Worm (Caenorhabditis elegans) whole organism, L2 larva: ENCODE data around the gene paf-2.

Experiments used
- C34F6.9 ChIP-seq: fragments of 150-350 bp; optimal IDR thresholded peaks from 2 replicates; lab custom pipeline; 2014; ENCODE audit warnings: missing biosample characterization, missing genetic modification characterization
- F13H6.1 ChIP-seq: sonication (generic microtip); optimal IDR thresholded peaks from 2 replicates; lab custom pipeline; 2016; ENCODE audit warnings: missing genetic modification characterization, missing compliant biosample characterization
- R02D3.7 ChIP-seq: fragments of 150-350 bp; optimal IDR thresholded peaks from 2 replicates; lab custom pipeline; 2014; ENCODE audit warnings: missing biosample characterization, missing genetic modification characterization
- Y55F3AM.14 ChIP-seq: fragments of 200-800 bp; sonication (Bioruptor generic); optimal IDR thresholded peaks from 2 replicates; lab custom pipeline; 2018; ENCODE audit warnings: mild to moderate bottlenecking, missing genetic modification characterization, missing compliant biosample characterization
- alr-1 ChIP-seq: fragments of 150-350 bp; optimal IDR thresholded peaks from 2 replicates; lab custom pipeline; 2014; ENCODE audit warnings: missing biosample characterization, missing genetic modification characterization
- aly-2 ChIP-seq: fragments of 150-350 bp; optimal IDR thresholded peaks from 2 replicates; lab custom pipeline; 2014; ENCODE audit warnings: missing biosample characterization, missing genetic modification characterization
- ama-1 ChIP-seq: fragments of 150-350 bp; optimal IDR thresholded peaks from 2 replicates; lab custom pipeline; 2018; ENCODE audit warnings: inconsistent platforms
- blmp-1 ChIP-seq: sonication (generic microtip); optimal IDR thresholded peaks from 2 replicates; lab custom pipeline; 2017; ENCODE audit warnings: missing genetic modification characterization, mild to moderate bottlenecking, missing compliant biosample characterization, antibody characterized with exemption, moderate library complexity; ENCODE audit not compliant: insufficient read depth
- ceh-16 ChIP-seq: fragments of 150-350 bp; optimal IDR thresholded peaks from 2 replicates; lab custom pipeline; 2014; ENCODE audit warnings: missing biosample characterization, missing genetic modification characterization
- crh-2 ChIP-seq: sonication (generic microtip); optimal IDR thresholded peaks from 2 replicates; lab custom pipeline; 2017; ENCODE audit warnings: missing biosample characterization, missing genetic modification characterization
- egl-27 ChIP-seq: sonication (generic microtip); optimal IDR thresholded peaks from 3 replicates; lab custom pipeline; 2017; ENCODE audit warnings: missing biosample characterization, missing genetic modification reagents, missing genetic modification characterization
- elt-3 ChIP-seq: sonication (generic microtip); optimal IDR thresholded peaks from 2 replicates; lab custom pipeline; 2017; ENCODE audit warnings: missing biosample characterization, missing genetic modification characterization
- fos-1 ChIP-seq: fragments of 150-350 bp; optimal IDR thresholded peaks from 2 replicates; lab custom pipeline; 2014; ENCODE audit warnings: missing biosample characterization, missing genetic modification characterization
- gmeb-1 ChIP-seq: fragments of 150-350 bp; optimal IDR thresholded peaks from 2 replicates; lab custom pipeline; 2014; ENCODE audit warnings: missing biosample characterization, missing genetic modification characterization
- lin-13 ChIP-seq: fragments of 150-350 bp; optimal IDR thresholded peaks from 2 replicates; lab custom pipeline; 2014; ENCODE audit warnings: missing biosample characterization, missing genetic modification reagents, missing genetic modification characterization
- lin-39 ChIP-seq: fragments of 150-350 bp; optimal IDR thresholded peaks from 2 replicates; lab custom pipeline; 2014; ENCODE audit warnings: missing biosample characterization, missing genetic modification reagents, missing genetic modification characterization
- lsy-2 ChIP-seq, 2 experiments: fragments of 150-350 bp in 1 of 2; sonication (generic microtip) in 1 of 2; optimal IDR thresholded peaks; 2 replicates each; lab custom pipeline; 2014 to 2017; ENCODE audit warnings: missing biosample characterization in 2 of 2, missing genetic modification characterization in 2 of 2
- mab-5 ChIP-seq: fragments of 150-350 bp; optimal IDR thresholded peaks from 2 replicates; lab custom pipeline; 2014; ENCODE audit warnings: missing biosample characterization, missing genetic modification characterization
- nhr-11 ChIP-seq: fragments of 150-350 bp; optimal IDR thresholded peaks from 2 replicates; lab custom pipeline; 2014; ENCODE audit warnings: missing biosample characterization, missing genetic modification characterization
- nhr-12 ChIP-seq: fragments of 150-350 bp; optimal IDR thresholded peaks from 2 replicates; lab custom pipeline; 2014; ENCODE audit warnings: missing biosample characterization, missing genetic modification characterization
- nhr-129 ChIP-seq: fragments of 150-350 bp; optimal IDR thresholded peaks from 2 replicates; lab custom pipeline; 2014; ENCODE audit warnings: missing biosample characterization, missing genetic modification characterization
- nhr-21 ChIP-seq: fragments of 150-350 bp; optimal IDR thresholded peaks from 2 replicates; lab custom pipeline; 2014; ENCODE audit warnings: missing biosample characterization, missing genetic modification characterization
- nhr-237 ChIP-seq: fragments of 150-350 bp; optimal IDR thresholded peaks from 2 replicates; lab custom pipeline; 2014; ENCODE audit warnings: missing biosample characterization, missing genetic modification characterization
- nhr-25 ChIP-seq: fragments of 150-350 bp; sonication (generic microtip); optimal IDR thresholded peaks from 3 replicates; lab custom pipeline; 2014; ENCODE audit warnings: missing biosample characterization, missing genetic modification characterization
- nhr-77 ChIP-seq: fragments of 150-350 bp; optimal IDR thresholded peaks from 2 replicates; lab custom pipeline; 2014; ENCODE audit warnings: missing biosample characterization, missing genetic modification characterization
- sma-9 ChIP-seq, 2 experiments: fragments of 150-350 bp in 1 of 2; sonication (generic microtip) in 1 of 2; optimal IDR thresholded peaks; 2 replicates each; lab custom pipeline; 2014 to 2016; ENCODE audit warnings: missing genetic modification characterization in 2 of 2, mild to moderate bottlenecking in 1 of 2, missing biosample characterization in 1 of 2, missing compliant biosample characterization in 1 of 2, missing genetic modification reagents in 1 of 2, moderate library complexity in 1 of 2
- snpc-4 ChIP-seq: fragments of 150-350 bp; optimal IDR thresholded peaks from 2 replicates; lab custom pipeline; 2014; ENCODE audit warnings: missing biosample characterization, missing genetic modification characterization
- unc-39 ChIP-seq: fragments of 150-350 bp; optimal IDR thresholded peaks from 2 replicates; lab custom pipeline; 2014; ENCODE audit warnings: missing biosample characterization, missing genetic modification characterization
- unc-55 ChIP-seq: fragments of 150-350 bp; sonication (generic microtip); optimal IDR thresholded peaks from 3 replicates; lab custom pipeline; 2014; ENCODE audit warnings: missing biosample characterization, missing genetic modification reagents, missing genetic modification characterization
- unc-62 ChIP-seq: fragments of 150-350 bp; optimal IDR thresholded peaks from 2 replicates; lab custom pipeline; 2014; ENCODE audit warnings: missing biosample characterization, missing genetic modification reagents, missing genetic modification characterization
- ztf-1 ChIP-seq: fragments of 200-800 bp; sonication (Bioruptor generic); conservative IDR thresholded peaks from 2 replicates; pipeline ENCODE4 v1.3.6; 2022; ENCODE audit warnings: missing genetic modification characterization, missing compliant biosample characterization
- ztf-11 ChIP-seq: sonication (generic microtip); optimal IDR thresholded peaks from 2 replicates; lab custom pipeline; 2017; ENCODE audit warnings: missing biosample characterization, missing genetic modification characterization
- ztf-4 ChIP-seq: fragments of 150-350 bp; optimal IDR thresholded peaks from 2 replicates; lab custom pipeline; 2014; ENCODE audit warnings: missing biosample characterization, missing genetic modification characterization

paf-2 gene

DNA sequence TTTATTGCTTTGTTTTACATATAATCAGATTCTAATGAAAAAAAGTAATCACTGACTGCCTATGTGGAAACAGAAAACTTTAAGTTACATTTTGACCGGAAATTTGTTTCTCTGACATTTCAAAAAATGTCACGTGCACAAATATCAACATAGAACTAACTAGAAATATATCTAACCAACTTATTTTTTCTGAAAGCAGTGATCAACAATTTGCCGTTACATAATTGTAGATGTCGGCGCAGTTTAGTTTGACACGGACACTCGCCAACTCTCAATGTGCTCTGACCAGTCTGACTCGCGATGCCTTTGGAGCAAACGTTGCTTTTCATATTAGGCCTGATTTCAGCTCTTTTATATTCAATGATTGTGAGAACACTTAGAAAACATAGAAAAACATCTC is 40.8 kb downstream of the paf-2 start, which contains the start of gene srv-6:
Gene srv-6 (plus strand): TSS at position 301 of the 400 bp plus-strand sequence.
- TF ChIP-seq nhr-12 = no peak
- TF ChIP-seq lin-39 = no peak
- no peak for TF ChIP-seq F13H6.1 (tag; lab: Kevin White, UChicago)
- no peak for TF ChIP-seq ztf-11
- TF ChIP-seq unc-39 (tag; lab: Kevin White, UChicago) = no peak
- TF ChIP-seq ztf-4 (tag; lab: Kevin White, UChicago) = no peak
- TF ChIP-seq C34F6.9 (tag; lab: Kevin White, UChicago) = no peak
- no peak for TF ChIP-seq egl-27 (tag; lab: Kevin White, UChicago)
- no peak for TF ChIP-seq unc-55 (GFP tag; lab: Kevin White, UChicago)
- no peak for TF ChIP-seq ceh-16 (tag; lab: Kevin White, UChicago)
- no peak for TF ChIP-seq nhr-25 (tag; lab: Kevin White, UChicago)
- TF ChIP-seq nhr-21 (tag; lab: Kevin White, UChicago) = no peak
- no peak for TF ChIP-seq fos-1 (tag; lab: Kevin White, UChicago)
- no peak for TF ChIP-seq lin-13
- TF ChIP-seq alr-1 (tag; lab: Kevin White, UChicago) = no peak
- TF ChIP-seq, all 48 proteins: peak for 0

DNA sequence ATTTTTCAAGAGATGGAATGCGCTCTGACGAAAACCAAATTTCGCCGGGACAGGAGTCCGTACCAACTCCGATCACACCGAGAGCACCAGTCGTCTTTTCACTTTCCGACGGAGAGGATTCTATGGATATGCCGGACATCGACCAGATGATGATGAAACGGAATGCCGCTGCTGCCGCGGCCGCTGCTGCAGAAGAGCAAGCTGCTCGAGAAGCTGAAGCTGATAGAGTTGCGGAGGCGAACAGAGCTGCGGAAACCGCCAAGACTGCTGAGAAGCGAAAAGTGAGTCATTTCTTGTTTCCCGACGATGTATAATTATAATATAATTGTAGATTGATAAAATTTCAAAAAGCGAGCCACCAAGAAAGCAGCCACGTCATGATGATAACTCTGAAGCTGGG is 42.2 kb downstream of the paf-2 start:
- no peak for TF ChIP-seq elt-3 (tag; lab: Kevin White, UChicago)
- TF ChIP-seq R02D3.7 (tag; lab: Kevin White, UChicago) = no peak
- no peak for TF ChIP-seq nhr-237 (tag; lab: Kevin White, UChicago)
- no peak for TF ChIP-seq snpc-4 (tag; lab: Kevin White, UChicago)
- TF ChIP-seq aly-2 (tag; lab: Kevin White, UChicago) = no peak
- no peak for TF ChIP-seq lsy-2 (tag; optimal IDR thresholded peaks at IDR 0.05; lab: Kevin White, UChicago)
- no peak for TF ChIP-seq blmp-1 (tag; lab: Kevin White, UChicago)
- TF ChIP-seq alr-1 (tag; lab: Kevin White, UChicago) = no peak
- no peak for TF ChIP-seq nhr-77 (tag; lab: Kevin White, UChicago)
- no peak for TF ChIP-seq crh-2
- no peak for TF ChIP-seq nhr-25 (tag; lab: Kevin White, UChicago)
- TF ChIP-seq C34F6.9 (tag; lab: Kevin White, UChicago) = no peak
- TF ChIP-seq unc-62 (GFP tag; lab: Kevin White, UChicago) = no peak
- no peak for TF ChIP-seq sma-9 (GFP tag; optimal IDR thresholded peaks at IDR 0.05; lab: Kevin White, UChicago)
- TF ChIP-seq sma-9 (tag; optimal IDR thresholded peaks at IDR 0.05; lab: Kevin White, UChicago) = no peak

DNA sequence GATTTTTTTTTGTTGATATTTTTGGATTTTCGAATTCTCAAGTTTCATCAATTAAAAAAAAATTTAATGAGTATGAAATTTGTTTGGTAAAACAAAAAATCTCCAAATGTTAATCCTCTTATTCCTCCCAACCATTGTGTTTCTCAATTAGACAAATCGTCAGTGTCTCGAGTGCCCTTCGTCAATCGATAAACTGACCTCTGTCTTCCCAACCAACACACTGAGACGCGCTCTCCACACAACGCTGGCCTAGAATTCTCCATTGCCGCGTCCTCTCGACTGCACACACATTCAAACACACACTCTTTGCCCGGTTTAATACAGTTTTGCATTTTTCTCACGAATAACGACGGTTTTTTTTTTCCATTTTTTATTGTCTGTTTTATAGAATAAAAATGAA is 42.8 kb downstream of the paf-2 start, which contains the start of gene taf-11.1:
Gene taf-11.1 (plus strand): TSS at position 389 of the 400 bp plus-strand sequence.
- TF ChIP-seq fos-1 (tag; lab: Kevin White, UChicago) (peak; percentile 27), lsy-2 (tag; optimal IDR thresholded peaks at IDR 0.05; lab: Kevin White, UChicago) (peak in 1 of 2 experiments; percentile 50), crh-2 (peak; percentile 54), sma-9 (GFP tag; optimal IDR thresholded peaks at IDR 0.05; lab: Kevin White, UChicago) (no peak), sma-9 (tag; optimal IDR thresholded peaks at IDR 0.05; lab: Kevin White, UChicago) (no peak), unc-55 (GFP tag; lab: Kevin White, UChicago) (peak; percentile 7), nhr-129 (tag; lab: Kevin White, UChicago) (peak; percentile 50), C34F6.9 (tag; lab: Kevin White, UChicago) (peak; percentile 22), nhr-25 (tag; lab: Kevin White, UChicago) (no peak)
- TF ChIP-seq, all 48 proteins: peak for 6

DNA sequence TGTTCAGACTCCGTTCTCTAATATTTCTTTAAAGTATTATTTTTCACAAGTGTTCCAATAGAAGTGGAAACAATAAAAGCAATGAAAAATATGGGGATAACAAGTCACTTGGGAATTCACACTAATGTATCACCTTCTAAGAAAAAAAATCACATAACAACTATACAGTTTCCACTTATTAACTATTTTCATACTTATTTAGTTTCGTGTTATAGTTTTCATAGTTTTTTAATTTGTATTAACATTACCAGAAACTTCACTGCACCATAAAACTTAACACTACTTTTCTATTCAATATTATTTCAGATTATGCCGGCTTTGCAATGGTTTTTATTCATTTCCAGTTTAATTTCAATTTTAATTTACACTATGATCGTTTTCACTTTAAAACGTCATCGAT is 45.5 kb downstream of the paf-2 start, which contains the start of gene srv-5:
Gene srv-5 (plus strand): TSS at position 301 of the 400 bp plus-strand sequence.
- no peak for TF ChIP-seq ama-1 (lab: Kevin White, UChicago)
- no peak for TF ChIP-seq ztf-1 (GFP tag; lab: Robert Waterston, UW)
- TF ChIP-seq nhr-11 (tag; lab: Kevin White, UChicago) = no peak

DNA sequence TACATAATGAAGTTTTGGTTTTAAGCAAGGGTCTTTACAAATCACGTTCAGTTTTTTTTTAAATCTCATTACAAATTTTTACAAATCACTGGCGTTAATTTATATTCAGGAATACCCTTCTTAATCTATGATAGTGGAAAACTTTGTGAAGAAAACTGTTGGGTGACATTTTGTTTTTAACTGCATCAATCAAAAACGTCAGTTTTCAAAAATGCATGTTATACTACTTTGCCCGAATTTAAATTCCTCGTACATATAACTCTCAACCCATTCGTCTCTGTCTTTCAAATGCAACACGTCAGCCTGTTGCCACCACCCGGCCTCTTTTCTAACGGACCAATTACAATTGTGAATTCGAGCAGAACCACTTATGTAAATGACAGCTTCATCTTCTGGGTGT is 48.6 kb downstream of the paf-2 start, which contains the start of gene hlh-13:
Gene hlh-13 (plus strand): TSS at position 301 of the 400 bp plus-strand sequence.
- no peak for TF ChIP-seq elt-3 (tag; lab: Kevin White, UChicago)
- no peak for TF ChIP-seq gmeb-1 (tag; lab: Kevin White, UChicago)
- TF ChIP-seq, all 48 proteins: peak for 0

DNA sequence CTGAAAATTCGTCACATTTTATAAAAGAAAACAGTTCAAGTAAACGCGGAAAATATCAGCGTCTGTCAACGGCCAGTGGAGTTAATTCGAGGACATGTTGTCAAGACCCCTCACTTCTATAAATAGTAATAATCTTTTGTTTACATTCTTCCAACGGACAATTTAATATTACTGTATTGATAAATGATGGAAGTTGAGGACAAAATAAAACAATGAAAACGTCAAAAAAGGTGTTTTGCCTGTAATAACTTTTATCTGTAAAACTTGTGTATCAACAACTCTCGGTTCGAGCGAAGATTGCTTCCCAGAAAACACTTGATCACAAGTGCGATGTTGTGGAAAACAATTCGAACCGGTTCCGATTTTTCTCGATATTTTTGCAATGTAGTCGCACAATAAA is 49.1 kb downstream of the paf-2 start:
- TF ChIP-seq nhr-129 (tag; lab: Kevin White, UChicago) (peak; percentile 11), mab-5 (tag; lab: Kevin White, UChicago) (no peak), unc-62 (GFP tag; lab: Kevin White, UChicago) (no peak), ama-1 (lab: Kevin White, UChicago) (no peak), Y55F3AM.14 (GFP tag; lab: Kevin White, UChicago) (no peak)
